Worm (Caenorhabditis elegans) whole organism, L1 larva: ENCODE results near the gene mboa-7.

Experiments used
- jun-1 ChIP-seq: fragments of 150-350 bp; optimal IDR thresholded peaks from 2 replicates; lab custom pipeline; 2014; ENCODE audit warnings: missing biosample characterization, missing genetic modification reagents, missing genetic modification characterization
- lin-13 ChIP-seq: fragments of 150-350 bp; optimal IDR thresholded peaks from 2 replicates; lab custom pipeline; 2014; ENCODE audit warnings: missing biosample characterization, missing genetic modification reagents, missing genetic modification characterization
- mdl-1 ChIP-seq, 2 experiments: fragments of 150-350 bp; optimal IDR thresholded peaks; 2 replicates each; lab custom pipeline; 2014 to 2017; ENCODE audit warnings: missing biosample characterization in 2 of 2, missing genetic modification characterization in 2 of 2, inconsistent platforms in 1 of 2
- sptf-1 ChIP-seq: fragments of 150-350 bp; optimal IDR thresholded peaks from 2 replicates; lab custom pipeline; 2014; ENCODE audit warnings: missing biosample characterization, missing genetic modification characterization
- ztf-11 ChIP-seq, 2 experiments: sonication (generic microtip); optimal IDR thresholded peaks; 2 replicates each; lab custom pipeline; 2016 to 2017; ENCODE audit warnings: missing genetic modification characterization in 2 of 2, missing biosample characterization in 1 of 2, missing compliant biosample characterization in 1 of 2

- TF ChIP-seq mdl-1 (tag; optimal IDR thresholded peaks at IDR 0.05; lab: Kevin White, UChicago), result no peak
- no peak for TF ChIP-seq ztf-11 (tag; optimal IDR thresholded peaks at IDR 0.05; lab: Kevin White, UChicago)
- TF ChIP-seq sptf-1 (tag; lab: Kevin White, UChicago), result no peak
- TF ChIP-seq jun-1 (tag; lab: Kevin White, UChicago), result no peak
- no peak for TF ChIP-seq lin-13 (GFP tag; lab: Kevin White, UChicago)
Observed at ce11 chrX:10569185-10569584, 44.8 kb upstream of the mboa-7 start, which contains the start of gene bet-2.
